Worm (Caenorhabditis elegans): Measurements from ENCODE around the gene dos-1.

dos-1 gene

ce11 chrIII:9060267-9060666 is 43.5 kb upstream of the dos-1 start (continued):
- TF ChIP-seq ceh-20 (GFP tag; IDR thresholded peaks at IDR 0.05) = no peak

ce11 chrIII:9069712-9070111 is 34.0 kb upstream of the dos-1 start:
- TF ChIP-seq set-16 (GFP tag; IDR thresholded peaks at IDR 0.05) = no peak
- TF ChIP-seq pqm-1 (tag; optimal IDR thresholded peaks at IDR 0.05) = peak; percentile 59
- peak; percentile 1 for TF ChIP-seq dve-1 (tag; optimal IDR thresholded peaks at IDR 0.05; ENCODE audit: insufficient read depth)
- TF ChIP-seq aha-1 (tag) = peak; percentile 71

- TF ChIP-seq daf-12 (tag; optimal IDR thresholded peaks at IDR 0.05) (no peak), zfp-3 (GFP tag; conservative IDR thresholded peaks at IDR 0.05) (no peak), ces-1 (GFP tag; optimal IDR thresholded peaks at IDR 0.05) (no peak), mdl-1 (tag; optimal IDR thresholded peaks at IDR 0.05) (no peak), zip-11 (GFP tag; IDR thresholded peaks at IDR 0.05) (no peak), zip-2 (tag; optimal IDR thresholded peaks at IDR 0.05) (no peak), ama-1 (optimal IDR thresholded peaks at IDR 0.05) (no peak)
Observed at ce11 chrIII:9071372-9071771, 32.4 kb upstream of the dos-1 start, which contains the start of gene lin-12. TSS of gene lin-12 (minus strand) at chrIII:9071472.

- TF ChIP-seq Y75B8A.6 (GFP tag; IDR thresholded peaks at IDR 0.05) (no peak), unc-62 (GFP tag; optimal IDR thresholded peaks at IDR 0.05 in 1 of 2) (peak in 1 of 2 experiments; percentile 93), unc-62 (tag; optimal IDR thresholded peaks at IDR 0.05) (no peak), duxl-1 (tag; optimal IDR thresholded peaks at IDR 0.05; ENCODE audit: poor library complexity) (no peak), fos-1 (tag; optimal IDR thresholded peaks at IDR 0.05) (no peak), ceh-62 (tag; optimal IDR thresholded peaks at IDR 0.05) (no peak)
Observed at ce11 chrIII:9072704-9073103, 31.0 kb upstream of the dos-1 start.

ce11 chrIII:9075539-9075938 is 28.2 kb upstream of the dos-1 start, which contains the start of gene F02A9.7:
TSS of gene F02A9.7 (minus strand) at chrIII:9075639.
- no peak for TF ChIP-seq attf-4 (tag; optimal IDR thresholded peaks at IDR 0.05)
- no peak for TF ChIP-seq spr-3 (GFP tag; optimal IDR thresholded peaks at IDR 0.05)
- no peak for TF ChIP-seq nhr-102 (tag; optimal IDR thresholded peaks at IDR 0.05)
- TF ChIP-seq fkh-10 (GFP tag; optimal IDR thresholded peaks at IDR 0.05) = no peak
- no peak for TF ChIP-seq hif-1 (tag; optimal IDR thresholded peaks at IDR 0.05)
- no peak for TF ChIP-seq dmd-8 (GFP tag; IDR thresholded peaks at IDR 0.05)
- TF ChIP-seq nhr-42 (GFP tag; IDR thresholded peaks at IDR 0.05) = no peak
- TF ChIP-seq ces-1 (GFP tag; optimal IDR thresholded peaks at IDR 0.05) = no peak
- no peak for TF ChIP-seq daf-8 (GFP tag; IDR thresholded peaks at IDR 0.05)
- TF ChIP-seq F37D6.2 (tag; optimal IDR thresholded peaks at IDR 0.05) = no peak
- no peak for TF ChIP-seq unc-62 (GFP tag; optimal IDR thresholded peaks at IDR 0.05 in 1 of 2)
- TF ChIP-seq unc-62 (tag; optimal IDR thresholded peaks at IDR 0.05) = no peak
- no peak for TF ChIP-seq lin-13 (GFP tag; optimal IDR thresholded peaks at IDR 0.05)
- TF ChIP-seq nhr-48 (tag; optimal IDR thresholded peaks at IDR 0.05) = no peak
- no peak for TF ChIP-seq ceh-32 (tag; optimal IDR thresholded peaks at IDR 0.05; ENCODE audit: poor library complexity)
- TF ChIP-seq lin-39 (tag; optimal IDR thresholded peaks at IDR 0.05) = no peak
- TF ChIP-seq nhr-11 (tag; optimal IDR thresholded peaks at IDR 0.05) = no peak
- TF ChIP-seq pha-4 (GFP tag; IDR thresholded peaks at IDR 0.05) = no peak
- no peak for TF ChIP-seq pha-4 (tag; optimal IDR thresholded peaks at IDR 0.05)

- TF ChIP-seq dpl-1 (GFP tag; optimal IDR thresholded peaks at IDR 0.05) (no peak), gei-8 (GFP tag; optimal IDR thresholded peaks at IDR 0.05) (no peak), fkh-10 (GFP tag; optimal IDR thresholded peaks at IDR 0.05) (no peak)
Observed at ce11 chrIII:9077708-9078107, 26.0 kb upstream of the dos-1 start, which contains the start of gene F02A9.1. TSS of gene F02A9.1 (minus strand) at chrIII:9077808.

Data from whole organism, L4 larva.